Fruit fly (Drosophila melanogaster) whole organism, embryonic: Measurements from ENCODE around the gene CG14431.

Experiments used
- ATbp ChIP-seq: fragments of 200-800 bp; sonication (Bioruptor generic); optimal IDR thresholded peaks from 2 replicates; lab custom pipeline; 2017; ENCODE audit warnings: missing biosample characterization, mild to moderate bottlenecking, missing genetic modification characterization, missing genetic modification reagents
- BtbVII ChIP-seq: fragments of 200-800 bp; sonication (Bioruptor generic); optimal IDR thresholded peaks from 3 replicates; lab custom pipeline; 2017; ENCODE audit warnings: missing biosample characterization, mild to moderate bottlenecking, missing genetic modification characterization
- Bteb2 ChIP-seq: fragments of 200-800 bp; sonication (Bioruptor generic); optimal IDR thresholded peaks from 2 replicates; lab custom pipeline; 2016; ENCODE audit warnings: missing biosample characterization, missing genetic modification characterization
- CG10321 ChIP-seq: fragments of 200-800 bp; sonication (Bioruptor generic); IDR thresholded peaks from 2 replicates; pipeline ENCODE4 v1.3.6; 2022; ENCODE audit warnings: missing biosample characterization, missing genetic modification characterization
- CG13296 ChIP-seq: fragments of 200-800 bp; sonication (Bioruptor generic); optimal IDR thresholded peaks from 3 replicates; lab custom pipeline; 2018; ENCODE audit warnings: missing biosample characterization, mild to moderate bottlenecking, missing genetic modification characterization
- CG13894 ChIP-seq: fragments of 200-800 bp; sonication (Bioruptor generic); optimal IDR thresholded peaks from 3 replicates; lab custom pipeline; 2018; ENCODE audit warnings: missing biosample characterization, mild to moderate bottlenecking, missing genetic modification characterization, moderate library complexity
- CG15011 ChIP-seq: fragments of 200-800 bp; sonication (Bioruptor generic); optimal IDR thresholded peaks from 3 replicates; lab custom pipeline; 2018; ENCODE audit warnings: missing biosample characterization, mild to moderate bottlenecking, missing genetic modification characterization
- CG16779 ChIP-seq: fragments of 200-800 bp; sonication (Bioruptor generic); IDR thresholded peaks from 2 replicates; pipeline ENCODE4 v1.3.6; 2022; ENCODE audit warnings: missing biosample characterization, missing genetic modification characterization
- CG16813 ChIP-seq: fragments of 200-800 bp; sonication (Bioruptor generic); IDR thresholded peaks from 3 replicates; pipeline ENCODE4 v1.3.6; 2022; ENCODE audit warnings: missing biosample characterization, missing genetic modification characterization; ENCODE audit not compliant: partially characterized antibody
- CG17912 ChIP-seq: fragments of 200-800 bp; sonication (Bioruptor generic); optimal IDR thresholded peaks from 2 replicates; lab custom pipeline; 2018; ENCODE audit warnings: missing biosample characterization, mild to moderate bottlenecking, missing genetic modification characterization
- CG18476 ChIP-seq: fragments of 200-800 bp; sonication (Bioruptor generic); optimal IDR thresholded peaks from 2 replicates; lab custom pipeline; 2016; ENCODE audit warnings: missing biosample characterization, mild to moderate bottlenecking, missing genetic modification characterization
- CG18764 ChIP-seq: fragments of 200-800 bp; sonication (Bioruptor generic); optimal IDR thresholded peaks from 3 replicates; lab custom pipeline; 2016; ENCODE audit warnings: missing biosample characterization, missing genetic modification characterization
- CG32767 ChIP-seq: fragments of 200-800 bp; sonication (Bioruptor generic); IDR thresholded peaks from 2 replicates; pipeline ENCODE4 v1.3.6; 2022; ENCODE audit warnings: missing biosample characterization, missing genetic modification characterization
- CG3838 ChIP-seq: fragments of 200-800 bp; sonication (Bioruptor generic); optimal IDR thresholded peaks from 3 replicates; lab custom pipeline; 2016; ENCODE audit warnings: missing biosample characterization, missing genetic modification characterization
- CG3847 ChIP-seq: fragments of 200-800 bp; sonication (Bioruptor generic); IDR thresholded peaks from 2 replicates; pipeline ENCODE4 v1.3.6; 2022; ENCODE audit warnings: missing biosample characterization, missing genetic modification characterization
- CG4820 ChIP-seq: fragments of 200-800 bp; sonication (Bioruptor generic); optimal IDR thresholded peaks from 3 replicates; lab custom pipeline; 2016; ENCODE audit warnings: missing biosample characterization, missing genetic modification characterization
- CG6683 ChIP-seq: fragments of 200-800 bp; sonication (Bioruptor generic); optimal IDR thresholded peaks from 2 replicates; lab custom pipeline; 2017; ENCODE audit warnings: missing biosample characterization, mild to moderate bottlenecking, missing genetic modification characterization, missing genetic modification reagents
- CG7556 ChIP-seq: fragments of 200-800 bp; sonication (Bioruptor generic); optimal IDR thresholded peaks from 2 replicates; lab custom pipeline; 2017; ENCODE audit warnings: missing biosample characterization, mild to moderate bottlenecking, missing genetic modification characterization
- Dad ChIP-seq: fragments of 200-800 bp; sonication (Bioruptor generic); optimal IDR thresholded peaks from 3 replicates; lab custom pipeline; 2016; ENCODE audit warnings: missing biosample characterization, missing genetic modification characterization
- E2f1 ChIP-seq: fragments of 200-800 bp; sonication (Bioruptor generic); IDR thresholded peaks from 2 replicates; pipeline ENCODE4 v1.3.6; 2022; ENCODE audit warnings: missing biosample characterization, missing genetic modification characterization
- H15 ChIP-seq: fragments of 200-800 bp; sonication (Bioruptor generic); IDR thresholded peaks from 3 replicates; pipeline ENCODE4 v1.3.6; 2022; ENCODE audit warnings: missing biosample characterization, missing genetic modification characterization
- HLH3B ChIP-seq: fragments of 200-800 bp; sonication (Bioruptor generic); IDR thresholded peaks from 2 replicates; pipeline ENCODE4 v1.3.6; 2022; ENCODE audit warnings: missing biosample characterization, missing genetic modification characterization
- HLH4C ChIP-seq: fragments of 200-800 bp; sonication (Bioruptor generic); IDR thresholded peaks from 3 replicates; pipeline ENCODE4 v1.3.6; 2022; ENCODE audit warnings: missing biosample characterization, missing genetic modification characterization; ENCODE audit not compliant: partially characterized antibody
- HmgZ ChIP-seq: fragments of 200-800 bp; sonication (Bioruptor generic); optimal IDR thresholded peaks from 2 replicates; lab custom pipeline; 2018; ENCODE audit warnings: missing biosample characterization, mild to moderate bottlenecking, missing genetic modification characterization
- Hr78 ChIP-seq, 2 experiments: fragments of 200-800 bp in 1 of 2; fragments of >200 bp in 1 of 2; sonication (Bioruptor generic) in 1 of 2; optimal IDR thresholded peaks; 2 replicates each; lab custom pipeline; 2017 to 2019; ENCODE audit warnings: missing biosample characterization in 2 of 2, missing genetic modification characterization in 2 of 2, mild to moderate bottlenecking in 1 of 2, moderate library complexity in 1 of 2
- Jarid2 ChIP-seq: fragments of 200-800 bp; sonication (Bioruptor generic); optimal IDR thresholded peaks from 3 replicates; lab custom pipeline; 2017; ENCODE audit warnings: mild to moderate bottlenecking, missing biosample characterization, missing genetic modification reagents, missing genetic modification characterization
- MBD-R2 ChIP-seq: fragments of 200-800 bp; sonication (Bioruptor generic); IDR thresholded peaks from 2 replicates; pipeline ENCODE4 v1.3.6; 2022; ENCODE audit warnings: missing biosample characterization, missing genetic modification characterization
- Nf-YC ChIP-seq: fragments of 200-800 bp; optimal IDR thresholded peaks from 3 replicates; lab custom pipeline; 2019; ENCODE audit warnings: missing biosample characterization, mild to moderate bottlenecking, missing genetic modification characterization, moderate library complexity
- Oli ChIP-seq: fragments of 200-800 bp; sonication (Bioruptor generic); optimal IDR thresholded peaks from 2 replicates; lab custom pipeline; 2018; ENCODE audit warnings: missing biosample characterization, mild to moderate bottlenecking, missing genetic modification characterization, moderate library complexity
- Pdp1 ChIP-seq, 2 experiments: fragments of 200-800 bp; sonication (Bioruptor generic); optimal IDR thresholded peaks; 3 replicates each; lab custom pipeline; 2016; ENCODE audit warnings: missing biosample characterization in 2 of 2, missing genetic modification characterization in 2 of 2, mild to moderate bottlenecking in 1 of 2, moderate library complexity in 1 of 2
- Rfx ChIP-seq: fragments of 200-800 bp; sonication (Bioruptor generic); IDR thresholded peaks from 2 replicates; pipeline ENCODE4 v1.3.6; 2022; ENCODE audit warnings: missing biosample characterization, missing genetic modification characterization
- Usf ChIP-seq: fragments of 200-800 bp; sonication (Bioruptor generic); optimal IDR thresholded peaks from 2 replicates; lab custom pipeline; 2017; ENCODE audit warnings: missing genotype, missing biosample characterization, missing genetic modification characterization
- Xbp1 ChIP-seq: fragments of 200-800 bp; sonication (Bioruptor generic); optimal IDR thresholded peaks from 3 replicates; lab custom pipeline; 2016; ENCODE audit warnings: missing biosample characterization, mild to moderate bottlenecking, missing genetic modification characterization
- ab ChIP-seq: fragments of 200-800 bp; sonication (Bioruptor generic); optimal IDR thresholded peaks from 2 replicates; lab custom pipeline; 2016; ENCODE audit warnings: missing biosample characterization, missing genetic modification characterization
- bsh ChIP-seq, 2 experiments: fragments of 200-800 bp; sonication (Bioruptor generic); optimal IDR thresholded peaks; 2 replicates each; lab custom pipeline; 2017 to 2018; ENCODE audit warnings: mild to moderate bottlenecking in 2 of 2, missing biosample characterization in 2 of 2, missing genetic modification characterization in 2 of 2, moderate library complexity in 1 of 2
- cad ChIP-seq: fragments of >200 bp; optimal IDR thresholded peaks from 2 replicates; lab custom pipeline; 2017; ENCODE audit warnings: missing biosample characterization, missing genetic modification characterization
- disco-r ChIP-seq: fragments of 200-800 bp; sonication (Bioruptor generic); optimal IDR thresholded peaks from 2 replicates; lab custom pipeline; 2016; ENCODE audit warnings: missing biosample characterization, missing genetic modification characterization
- dysf ChIP-seq: fragments of 200-800 bp; sonication (Bioruptor generic); IDR thresholded peaks from 3 replicates; pipeline ENCODE4 v1.3.6; 2022; ENCODE audit warnings: missing biosample characterization, missing genetic modification characterization
- eve ChIP-seq, 2 experiments: fragments of >200 bp; optimal IDR thresholded peaks; 2 replicates each; lab custom pipeline; 2017; ENCODE audit warnings: missing biosample characterization in 2 of 2, missing genetic modification characterization in 2 of 2
- eyg ChIP-seq: fragments of 200-800 bp; sonication (Bioruptor generic); optimal IDR thresholded peaks from 3 replicates; lab custom pipeline; 2016; ENCODE audit warnings: missing biosample characterization, missing genetic modification characterization
- h ChIP-seq: fragments of >200 bp; optimal IDR thresholded peaks from 2 replicates; lab custom pipeline; 2017
- hbn ChIP-seq: fragments of 200-800 bp; sonication (Bioruptor generic); IDR thresholded peaks from 2 replicates; pipeline ENCODE4 v1.3.6; 2022; ENCODE audit warnings: missing biosample characterization, missing genetic modification characterization; ENCODE audit not compliant: partially characterized antibody
- mam ChIP-seq: fragments of 200-800 bp; sonication (Bioruptor generic); optimal IDR thresholded peaks from 3 replicates; lab custom pipeline; 2016; ENCODE audit warnings: missing biosample characterization, missing genetic modification characterization
- pros ChIP-seq: fragments of 200-800 bp; sonication (Bioruptor generic); optimal IDR thresholded peaks from 3 replicates; lab custom pipeline; 2019; ENCODE audit warnings: missing biosample characterization, mild to moderate bottlenecking, missing genetic modification characterization, moderate library complexity
- sima ChIP-seq: fragments of 200-800 bp; sonication (Bioruptor generic); optimal IDR thresholded peaks from 2 replicates; lab custom pipeline; 2016; ENCODE audit warnings: missing biosample characterization, missing genetic modification characterization
- wdn ChIP-seq: fragments of 200-800 bp; sonication (Bioruptor generic); IDR thresholded peaks from 2 replicates; pipeline ENCODE4 v1.3.6; 2022; ENCODE audit warnings: missing biosample characterization, missing genetic modification characterization
- wek ChIP-seq: fragments of 200-800 bp; sonication (Bioruptor generic); optimal IDR thresholded peaks from 3 replicates; lab custom pipeline; 2018; ENCODE audit warnings: missing biosample characterization, mild to moderate bottlenecking, missing genetic modification characterization, moderate library complexity
- zf30C ChIP-seq: fragments of 200-800 bp; sonication (Bioruptor generic); optimal IDR thresholded peaks from 3 replicates; lab custom pipeline; 2018; ENCODE audit warnings: missing biosample characterization, mild to moderate bottlenecking, missing genetic modification characterization
- zfh1 ChIP-seq: fragments of 200-800 bp; sonication (Bioruptor generic); IDR thresholded peaks from 3 replicates; pipeline ENCODE4 v1.3.6; 2022; ENCODE audit warnings: missing biosample characterization, missing genetic modification characterization

Gene CG14431

DNA sequence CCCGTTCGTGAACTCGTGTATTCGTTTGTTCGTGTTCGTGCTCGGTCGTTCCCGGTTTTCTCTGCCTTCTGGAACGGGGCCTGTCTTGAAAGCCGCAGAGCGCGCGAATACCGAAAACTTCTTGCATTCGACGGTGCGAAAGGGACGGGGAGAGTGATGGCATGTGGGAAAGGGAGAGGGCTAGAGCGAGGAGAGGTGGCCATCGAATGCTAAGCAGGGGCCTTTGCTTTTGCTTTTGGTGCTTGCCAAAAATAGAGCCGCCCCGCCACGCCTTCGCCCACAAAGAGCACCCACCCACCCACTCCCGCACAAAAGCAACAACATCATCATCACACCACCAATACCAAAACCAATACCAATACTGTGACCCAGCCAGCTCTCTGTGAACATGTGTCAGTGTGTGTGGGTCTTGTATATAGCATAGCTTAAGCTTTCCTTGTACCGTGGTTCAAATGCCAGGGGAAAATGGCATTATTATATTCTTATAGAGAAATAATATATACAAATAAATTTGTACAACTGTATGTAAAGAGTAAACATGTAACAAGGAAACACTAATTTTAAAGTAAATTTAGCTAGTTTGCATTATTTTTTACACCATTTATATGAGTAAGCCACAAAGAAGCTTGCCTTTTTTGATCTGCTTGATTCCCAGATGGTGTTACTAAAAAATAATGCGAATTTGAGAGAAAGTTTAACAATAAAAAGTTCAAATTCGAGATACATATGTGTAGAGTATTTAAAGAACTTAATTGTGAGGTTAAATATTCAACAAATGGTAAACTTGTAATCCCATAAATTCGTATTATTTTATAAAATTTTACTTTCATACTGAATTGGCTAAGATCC lies 40.7 kb upstream of the CG14431 start, which contains the start of gene CG14434 (continued):
- peak; percentile 64 for TF ChIP-seq CG13296
- peak; percentile 74 to 78 for TF ChIP-seq bsh (GFP tag; optimal IDR thresholded peaks at IDR 0.05; lab: Kevin White, UChicago)
- no peak for TF ChIP-seq sima (GFP tag; lab: Kevin White, UChicago)
- TF ChIP-seq CG13894, result peak; percentile 76
- TF ChIP-seq BtbVII, result peak; percentile 78
- TF ChIP-seq CG32767 (GFP tag; lab: Robert Waterston, UW), result no peak; the same call in 1 of the 2 replicates
- TF ChIP-seq disco-r, result peak; percentile 44
- TF ChIP-seq Usf (GFP tag; lab: Kevin White, UChicago), result peak; percentile 75
- TF ChIP-seq cad, result no peak
- peak; percentile 71 for TF ChIP-seq Nf-YC (tag; lab: Kevin White, UChicago)
- no peak for TF ChIP-seq MBD-R2
- peak; percentile 96 for TF ChIP-seq CG7556
- TF ChIP-seq wdn (GFP tag; lab: Robert Waterston, UW), result no peak
- peak; percentile 70 for TF ChIP-seq CG15011 (GFP tag; lab: Kevin White, UChicago)
- peak in 1 of 2 experiments; percentile 47 for TF ChIP-seq Hr78 (GFP tag; optimal IDR thresholded peaks at IDR 0.05; lab: Kevin White, UChicago)
- peak; percentile 29 for TF ChIP-seq E2f1
- TF ChIP-seq Jarid2 (GFP tag; lab: Kevin White, UChicago), result peak; percentile 55
- peak; percentile 50 for TF ChIP-seq mam (GFP tag; lab: Kevin White, UChicago)
- no peak for TF ChIP-seq HLH4C (GFP tag; lab: Robert Waterston, UW)
- peak; percentile 27; the same call in 1 of the 3 replicates for TF ChIP-seq zfh1 (GFP tag; lab: Robert Waterston, UW)
- no peak for TF ChIP-seq HmgZ (tag; lab: Kevin White, UChicago)
- TF ChIP-seq ATbp (GFP tag; lab: Kevin White, UChicago), result peak; percentile 60
- no peak for TF ChIP-seq CG16813 (GFP tag; lab: Robert Waterston, UW)
- no peak; the same call in 1 of the 3 replicates for TF ChIP-seq H15
- peak; percentile 34 to 72 for TF ChIP-seq Pdp1 (GFP tag; optimal IDR thresholded peaks at IDR 0.05; lab: Kevin White, UChicago)
- TF ChIP-seq HLH3B (GFP tag; lab: Robert Waterston, UW), result peak; percentile 30; the same call in 1 of the 2 replicates
- peak; percentile 91 for TF ChIP-seq Oli
- peak in 1 of 2 experiments; percentile 94 for TF ChIP-seq eve (GFP tag; optimal IDR thresholded peaks at IDR 0.05; lab: Kevin White, UChicago)
- peak; percentile 72 for TF ChIP-seq dysf (GFP tag; lab: Robert Waterston, UW)
- TF ChIP-seq hbn, result no peak
- peak; percentile 14; the same call in 1 of the 2 replicates for TF ChIP-seq CG10321 (GFP tag; lab: Robert Waterston, UW)
- TF ChIP-seq CG6683 (GFP tag; lab: Kevin White, UChicago), result peak; percentile 42
- no peak for TF ChIP-seq CG16779 (GFP tag; lab: Robert Waterston, UW)
- no peak for TF ChIP-seq CG17912 (GFP tag; lab: Kevin White, UChicago)
- TF ChIP-seq CG3838 (GFP tag; lab: Kevin White, UChicago), result peak; percentile 40
- TF ChIP-seq CG3847 (GFP tag; lab: Robert Waterston, UW), result peak; percentile 52; the same call in 1 of the 2 replicates
- TF ChIP-seq ab, result no peak
- TF ChIP-seq zf30C, result no peak
- peak; percentile 82 for TF ChIP-seq Xbp1 (GFP tag; lab: Kevin White, UChicago)
- TF ChIP-seq CG18764, result peak; percentile 61
- TF ChIP-seq CG4820 (GFP tag; lab: Kevin White, UChicago), result peak; percentile 71
- no peak for TF ChIP-seq wek (GFP tag; lab: Kevin White, UChicago)
- TF ChIP-seq CG18476 (GFP tag; lab: Kevin White, UChicago), result peak; percentile 79
- no peak for TF ChIP-seq h
- peak; percentile 24 for TF ChIP-seq Dad (GFP tag; lab: Kevin White, UChicago)
- no peak for TF ChIP-seq pros (GFP tag; lab: Kevin White, UChicago)
- TF ChIP-seq eyg, result no peak
- TF ChIP-seq Rfx (GFP tag; lab: Robert Waterston, UW), result 0 out of 2 replicates have a peak, but pooled peaks have one; percentile 28
- TF ChIP-seq Bteb2 (GFP tag; lab: Kevin White, UChicago), result peak; percentile 45
